Fruit fly (Drosophila melanogaster): ENCODE data around the gene CG7800.

The CG7800 gene

DNA sequence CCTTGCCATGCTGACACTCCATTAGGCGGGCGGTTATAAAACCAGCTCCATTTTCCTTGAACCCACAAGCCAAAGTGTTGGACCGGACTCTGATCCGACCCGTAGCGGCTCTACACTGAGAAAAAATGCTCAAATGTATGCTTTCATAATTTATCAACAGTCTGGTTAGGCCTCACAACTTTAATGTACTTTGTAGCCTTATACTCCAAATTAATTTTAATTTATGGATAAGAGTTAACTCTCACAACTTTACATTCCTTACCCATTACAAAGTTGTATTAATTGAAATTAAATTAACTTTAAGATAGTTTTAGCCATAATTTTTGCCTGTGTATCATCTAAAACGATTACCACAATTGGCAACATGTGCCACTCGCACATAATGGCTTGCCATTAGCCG is 38.3 kb downstream of the CG7800 start (continued):
- TF ChIP-seq mam (GFP tag; optimal IDR thresholded peaks at IDR 0.05) (peak; percentile 12), gem (tag; optimal IDR thresholded peaks at IDR 0.05) (peak; percentile 65), Sox102F (GFP tag; optimal IDR thresholded peaks at IDR 0.05) (peak; percentile 34), PHDP (tag; optimal IDR thresholded peaks at IDR 0.05) (peak; percentile 42), Dll (GFP tag; IDR thresholded peaks at IDR 0.05; ENCODE audit: partially characterized antibody) (no peak), Hmr (GFP tag; optimal IDR thresholded peaks at IDR 0.05) (peak; percentile 58), Rfx (GFP tag; IDR thresholded peaks at IDR 0.05) (peak; percentile 53), zfh2 (GFP tag; optimal IDR thresholded peaks at IDR 0.05) (peak; percentile 21), Hsf (GFP tag; optimal IDR thresholded peaks at IDR 0.05) (no peak), oc (tag; optimal IDR thresholded peaks at IDR 0.05) (no peak), ttk (GFP tag; IDR thresholded peaks at IDR 0.05) (no peak), CG12236 (GFP tag; optimal IDR thresholded peaks at IDR 0.05) (no peak), rib (GFP tag; IDR thresholded peaks at IDR 0.05) (no peak), CG10147 (GFP tag; optimal IDR thresholded peaks at IDR 0.05) (peak; percentile 26), ato (GFP tag; IDR thresholded peaks at IDR 0.05; ENCODE audit: partially characterized antibody) (no peak), CG30403 (GFP tag; optimal IDR thresholded peaks at IDR 0.05) (peak; percentile 44), ATbp (GFP tag; optimal IDR thresholded peaks at IDR 0.05) (no peak), HLH54F (GFP tag; optimal IDR thresholded peaks at IDR 0.05) (no peak), onecut (GFP tag; IDR thresholded peaks at IDR 0.05) (no peak), CG17359 (tag; optimal IDR thresholded peaks at IDR 0.05) (peak; percentile 19), CG6813 (GFP tag; optimal IDR thresholded peaks at IDR 0.05) (peak; percentile 10), CG6854 (GFP tag; optimal IDR thresholded peaks at IDR 0.05) (peak; percentile 4), h (optimal IDR thresholded peaks at IDR 0.05) (no peak), pzg (GFP tag; optimal IDR thresholded peaks at IDR 0.05) (no peak), CG17361 (GFP tag; IDR thresholded peaks at IDR 0.05) (0 out of 3 replicates have a peak, but pooled peaks have one; percentile 43), sens-2 (GFP tag; IDR thresholded peaks at IDR 0.05) (no peak), CG30431 (GFP tag; optimal IDR thresholded peaks at IDR 0.05) (no peak), gfzf (GFP tag; optimal IDR thresholded peaks at IDR 0.05) (no peak), ftz-f1 (GFP tag; optimal IDR thresholded peaks at IDR 0.05) (no peak), CG8924 (tag; optimal IDR thresholded peaks at IDR 0.05) (peak; percentile 24), CG7839 (tag; optimal IDR thresholded peaks at IDR 0.05) (peak; percentile 59), CG4707 (GFP tag; optimal IDR thresholded peaks at IDR 0.05) (no peak), jigr1 (GFP tag; IDR thresholded peaks at IDR 0.05) (no peak), bcd (GFP tag; optimal IDR thresholded peaks at IDR 0.05) (peak; percentile 19), CG12769 (tag; optimal IDR thresholded peaks at IDR 0.05) (peak; percentile 40), grau (tag; optimal IDR thresholded peaks at IDR 0.05) (peak; percentile 54), lab (GFP tag; optimal IDR thresholded peaks at IDR 0.05) (peak; percentile 54)

DNA sequence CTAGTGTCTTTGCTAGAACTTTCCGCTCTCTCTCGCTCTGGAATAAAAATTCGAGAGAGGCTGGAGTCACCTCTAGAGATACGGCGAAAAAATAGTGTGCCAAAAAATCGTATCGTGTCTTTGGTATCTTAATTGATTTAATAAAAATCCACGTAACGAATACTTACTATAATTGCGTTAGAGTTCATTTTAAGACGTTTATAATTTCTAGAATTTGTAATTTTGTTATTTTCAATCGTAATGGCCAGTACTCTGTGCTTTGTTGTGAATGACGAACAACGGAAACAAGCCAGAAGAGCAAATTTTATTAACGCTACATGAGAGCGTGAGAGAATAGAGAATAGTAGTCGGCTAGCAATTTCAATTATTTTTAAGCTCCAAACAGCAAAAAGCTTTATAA is 43.9 kb downstream of the CG7800 start:
- TF ChIP-seq Dad (GFP tag; optimal IDR thresholded peaks at IDR 0.05) (no peak), exex (tag; optimal IDR thresholded peaks at IDR 0.05) (no peak), Trl (optimal IDR thresholded peaks at IDR 0.05) (peak in 1 of 2 experiments; percentile 74), Trl (GFP tag; optimal IDR thresholded peaks at IDR 0.05) (no peak)

Measured in whole organism, embryonic.